Worm (Caenorhabditis elegans) whole organism, L4 larva: ENCODE data around the gene srg-26.

Experiments used
- fos-1 ChIP-seq: fragments of 150-350 bp; optimal IDR thresholded peaks from 2 replicates; lab custom pipeline; 2014; ENCODE audit warnings: missing biosample characterization, missing genetic modification characterization
- nhr-25 ChIP-seq: sonication (generic microtip); optimal IDR thresholded peaks from 2 replicates; lab custom pipeline; 2017; ENCODE audit warnings: missing genetic modification characterization, mild to moderate bottlenecking, missing compliant biosample characterization, antibody characterized with exemption, moderate library complexity, borderline replicate concordance; ENCODE audit not compliant: insufficient read depth
- unc-62 ChIP-seq, 3 experiments: fragments of 150-350 bp in 1 of 3; sonication (generic microtip); optimal IDR thresholded peaks in 2 of 3; peaks in 1 of 3; 1 replicate in 1 of 3; 2 replicates in 2 of 3; lab custom pipeline; 2014 to 2017; ENCODE audit warnings: missing biosample characterization in 3 of 3, missing genetic modification characterization in 3 of 3, missing genetic modification reagents in 3 of 3, missing genotype in 1 of 3

- no peak for TF ChIP-seq nhr-25 (tag; lab: Kevin White, UChicago)
- no peak for TF ChIP-seq fos-1 (tag; lab: Kevin White, UChicago)
- TF ChIP-seq unc-62 (GFP tag; optimal IDR thresholded peaks at IDR 0.05 in 1 of 2; lab: Kevin White, UChicago), result peak in 1 of 2 experiments; percentile 45
- TF ChIP-seq unc-62 (tag; optimal IDR thresholded peaks at IDR 0.05; lab: Kevin White, UChicago), result no peak
These were observed 18.6 kb upstream of the srg-26 start, which contains the start of gene C10G8.3 for ce11 chrV:5312453-5312852.
